Fruit fly (Drosophila melanogaster) whole organism, larva: ENCODE data around the gene CG13082.

Experiments used
- noc ChIP-seq: fragments of 200-800 bp; sonication (Bioruptor generic); optimal IDR thresholded peaks from 3 replicates; lab custom pipeline; 2019; ENCODE audit warnings: missing biosample characterization, mild to moderate bottlenecking, missing genetic modification characterization, moderate library complexity

The CG13082 gene

dm6 chr2L:19533247-19533646 is 5.0 kb upstream of the CG13082 start, which contains the start of gene CG33116:
Gene CG33116 (plus strand): TSS chr2L:19533479.
- peak; percentile 74 for TF ChIP-seq noc (tag; lab: Kevin White, UChicago)

dm6 chr2L:19535234-19535633 is 3.0 kb upstream of the CG13082 start, which contains the start of gene CG31697:
Gene CG31697 (plus strand): TSS chr2L:19535448.
- TF ChIP-seq noc (tag; lab: Kevin White, UChicago): no peak

- no peak for TF ChIP-seq noc (tag; lab: Kevin White, UChicago)
Observed at dm6 chr2L:19540307-19540706, 2.1 kb downstream of the CG13082 start, which contains the start of gene CG13081. Gene CG13081 (plus strand): TSS chr2L:19540607.

dm6 chr2L:19542268-19542773 is 4.1 kb downstream of the CG13082 start:
- no peak for TF ChIP-seq noc (tag; lab: Kevin White, UChicago)

dm6 chr2L:19543010-19543564 is 4.9 kb downstream of the CG13082 start:
- TF ChIP-seq noc (tag; lab: Kevin White, UChicago): peak; percentile 68

- peak; percentile 86 for TF ChIP-seq noc (tag; lab: Kevin White, UChicago)
Observed at dm6 chr2L:19546869-19547710, 8.9 kb downstream of the CG13082 start, which contains the start of gene CG10337. Gene CG10337 (minus strand): TSS chr2L:19546959.

dm6 chr2L:19548158-19548557 is 9.9 kb downstream of the CG13082 start, which contains the start of gene Tep4:
Gene Tep4 (plus strand): TSS chr2L:19548507.
- no peak for TF ChIP-seq noc (tag; lab: Kevin White, UChicago)

dm6 chr2L:19549412-19549811 is 11.2 kb downstream of the CG13082 start:
- no peak for TF ChIP-seq noc (tag; lab: Kevin White, UChicago)

dm6 chr2L:19563029-19563980 is 25.1 kb downstream of the CG13082 start, which contains the start of gene CG13078:
Gene CG13078 (plus strand): TSS chr2L:19563930.
- peak; percentile 80 for TF ChIP-seq noc (tag; lab: Kevin White, UChicago)

- no peak for TF ChIP-seq noc (tag; lab: Kevin White, UChicago)
Observed at dm6 chr2L:19565233-19565898, 27.1 kb downstream of the CG13082 start, which contains the start of gene CG13077. Gene CG13077 (plus strand): TSS chr2L:19565863.

dm6 chr2L:19567305-19567898 is 29.2 kb downstream of the CG13082 start:
- no peak for TF ChIP-seq noc (tag; lab: Kevin White, UChicago)

dm6 chr2L:19570806-19571254 is 32.6 kb downstream of the CG13082 start:
- TF ChIP-seq noc (tag; lab: Kevin White, UChicago): no peak

dm6 chr2L:19571574-19572495 is 33.6 kb downstream of the CG13082 start:
- TF ChIP-seq noc (tag; lab: Kevin White, UChicago): no peak
